Worm (Caenorhabditis elegans): ENCODE data around the gene srh-109.

- no peak for TF ChIP-seq nfya-1 (tag; optimal IDR thresholded peaks at IDR 0.05; ENCODE audit: borderline replicate concordance, insufficient read depth)
- TF ChIP-seq nhr-179 (tag; optimal IDR thresholded peaks at IDR 0.05): no peak
- no peak for TF ChIP-seq dpl-1 (GFP tag; optimal IDR thresholded peaks at IDR 0.05)
- no peak for TF ChIP-seq snpc-1.3 (tag; optimal IDR thresholded peaks at IDR 0.05; ENCODE audit: insufficient read depth)
- no peak for TF ChIP-seq F57C9.4 (tag; optimal IDR thresholded peaks at IDR 0.05)
- no peak for TF ChIP-seq attf-3 (GFP tag; conservative IDR thresholded peaks at IDR 0.05)
- no peak for TF ChIP-seq hrde-1 (tag; optimal IDR thresholded peaks at IDR 0.05; ENCODE audit: borderline replicate concordance)
- no peak for TF ChIP-seq madf-8 (GFP tag; conservative IDR thresholded peaks at IDR 0.05)
- no peak for TF ChIP-seq ztf-18 (tag; optimal IDR thresholded peaks at IDR 0.05)
Observed at ce11 chrV:17240579-17241277, 20.5 kb upstream of the srh-109 start.
